Fruit fly (Drosophila melanogaster) whole organism, adult: ENCODE results near the gene CG44006.

Experiments
- CG11617 ChIP-seq: fragments of 200-800 bp; sonication (Bioruptor generic); optimal IDR thresholded peaks from 2 replicates; lab custom pipeline; 2017; ENCODE audit warnings: mild to moderate bottlenecking, missing biosample characterization, missing genetic modification reagents, missing genetic modification characterization
- CG12768 ChIP-seq: fragments of 200-800 bp; sonication (Bioruptor generic); optimal IDR thresholded peaks from 2 replicates; lab custom pipeline; 2017; ENCODE audit warnings: missing biosample characterization, missing genetic modification characterization, mild to moderate bottlenecking, moderate library complexity, missing genetic modification reagents
- CG14711 ChIP-seq: fragments of 200-800 bp; sonication (Bioruptor generic); optimal IDR thresholded peaks from 2 replicates; lab custom pipeline; 2018; ENCODE audit warnings: missing biosample characterization, mild to moderate bottlenecking, missing genetic modification characterization, moderate library complexity
- CG1620 ChIP-seq: fragments of 200-800 bp; sonication (Bioruptor generic); optimal IDR thresholded peaks from 2 replicates; lab custom pipeline; 2016; ENCODE audit warnings: missing biosample characterization, missing genetic modification characterization
- CG33017 ChIP-seq: fragments of 200-800 bp; sonication (Bioruptor generic); optimal IDR thresholded peaks from 2 replicates; lab custom pipeline; 2018; ENCODE audit warnings: missing biosample characterization, mild to moderate bottlenecking, missing genetic modification characterization, moderate library complexity
- CG5204 ChIP-seq: fragments of 200-800 bp; sonication (Bioruptor generic); optimal IDR thresholded peaks from 2 replicates; lab custom pipeline; 2016; ENCODE audit warnings: missing biosample characterization, missing genetic modification characterization
- CG7045 ChIP-seq: fragments of 200-800 bp; sonication (Bioruptor generic); optimal IDR thresholded peaks from 2 replicates; lab custom pipeline; 2017; ENCODE audit warnings: missing biosample characterization, mild to moderate bottlenecking, missing genetic modification characterization
- CG7101 ChIP-seq: fragments of 200-800 bp; sonication (Bioruptor generic); optimal IDR thresholded peaks from 2 replicates; lab custom pipeline; 2018; ENCODE audit warnings: missing biosample characterization, mild to moderate bottlenecking, missing genetic modification characterization, moderate library complexity
- Clk ChIP-seq: fragments of 200-800 bp; sonication (Bioruptor generic); optimal IDR thresholded peaks from 2 replicates; lab custom pipeline; 2017; ENCODE audit warnings: missing biosample characterization, missing genetic modification characterization
- Crg-1 ChIP-seq: fragments of 200-800 bp; sonication (Bioruptor generic); optimal IDR thresholded peaks from 2 replicates; lab custom pipeline; 2016; ENCODE audit warnings: missing biosample characterization, missing genetic modification characterization
- Hr96 ChIP-seq: fragments of 200-800 bp; sonication (Bioruptor generic); optimal IDR thresholded peaks from 2 replicates; lab custom pipeline; 2016; ENCODE audit warnings: missing biosample characterization, missing genetic modification characterization
- Mnt ChIP-seq: fragments of 200-800 bp; sonication (Bioruptor generic); optimal IDR thresholded peaks from 2 replicates; lab custom pipeline; 2016; ENCODE audit warnings: missing biosample characterization, mild to moderate bottlenecking, missing genetic modification characterization
- bab1 ChIP-seq: fragments of 200-800 bp; sonication (Bioruptor generic); optimal IDR thresholded peaks from 3 replicates; lab custom pipeline; 2019; ENCODE audit warnings: missing biosample characterization, mild to moderate bottlenecking, missing genetic modification characterization, moderate library complexity
- cic ChIP-seq: fragments of 200-800 bp; sonication (Bioruptor generic); optimal IDR thresholded peaks from 2 replicates; lab custom pipeline; 2017; ENCODE audit warnings: missing biosample characterization, mild to moderate bottlenecking, missing genetic modification characterization, moderate library complexity
- cnc ChIP-seq, 2 experiments: fragments of >200 bp; optimal IDR thresholded peaks; 2 replicates each; lab custom pipeline; 2017
- kay ChIP-seq: fragments of 200-800 bp; sonication (Bioruptor generic); peaks from one replicate; lab custom pipeline; 2016; ENCODE audit warnings: missing biosample characterization, missing genetic modification characterization, borderline replicate concordance
- ovo ChIP-seq: fragments of 200-800 bp; sonication (Bioruptor generic); optimal IDR thresholded peaks from 2 replicates; lab custom pipeline; 2016; ENCODE audit warnings: missing biosample characterization, missing genetic modification characterization
- pad ChIP-seq: fragments of 200-800 bp; sonication (Bioruptor generic); optimal IDR thresholded peaks from 3 replicates; lab custom pipeline; 2017; ENCODE audit warnings: missing biosample characterization, missing genetic modification characterization, mild to moderate bottlenecking, moderate library complexity, missing genetic modification reagents
- tj ChIP-seq: fragments of 200-800 bp; sonication (Bioruptor generic); optimal IDR thresholded peaks from 3 replicates; lab custom pipeline; 2017; ENCODE audit warnings: missing biosample characterization, mild to moderate bottlenecking, missing genetic modification characterization, moderate library complexity
- toe ChIP-seq: fragments of 200-800 bp; sonication (Bioruptor generic); optimal IDR thresholded peaks from 2 replicates; lab custom pipeline; 2016; ENCODE audit warnings: missing biosample characterization, missing genetic modification characterization

Gene CG44006

dm6 chr3L:18038122-18038762 lies 31.7 kb downstream of the CG44006 start:
- TF ChIP-seq kay (GFP tag; lab: Kevin White, UChicago) (peak; percentile 88), Crg-1 (no peak)

- peak; percentile 39 for TF ChIP-seq kay (GFP tag; lab: Kevin White, UChicago)
- TF ChIP-seq Hr96 (GFP tag; lab: Kevin White, UChicago) = no peak
- TF ChIP-seq Clk (GFP tag; lab: Kevin White, UChicago) = no peak
- TF ChIP-seq CG33017 (tag; lab: Kevin White, UChicago) = no peak
- TF ChIP-seq tj (GFP tag; lab: Kevin White, UChicago) = no peak
- TF ChIP-seq CG7045 (GFP tag; lab: Kevin White, UChicago) = no peak
These were observed 32.4 kb downstream of the CG44006 start for dm6 chr3L:18037459-18038092.

DNA sequence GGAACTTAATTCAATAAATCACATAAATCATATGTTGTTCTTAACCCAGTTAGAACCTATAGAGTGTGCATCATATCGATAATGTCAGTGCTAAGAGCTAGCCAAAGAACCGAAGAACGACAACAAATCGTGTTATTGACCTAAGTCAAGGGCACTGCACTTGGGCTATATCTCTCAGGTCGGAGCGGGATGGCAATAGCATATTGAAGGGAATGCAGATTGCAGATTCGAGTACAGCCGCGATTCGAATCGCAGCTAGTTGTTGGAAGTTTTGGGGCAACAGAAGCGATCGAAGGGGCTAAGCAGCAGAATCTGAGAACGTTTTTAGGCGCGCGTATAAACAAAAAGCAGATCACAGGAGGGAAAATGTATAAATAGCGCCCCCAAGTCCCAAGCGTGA lies 33.0 kb downstream of the CG44006 start:
- no peak for TF ChIP-seq pad (GFP tag; lab: Kevin White, UChicago)
- TF ChIP-seq CG33017 (tag; lab: Kevin White, UChicago) = no peak
- no peak for TF ChIP-seq CG7045 (GFP tag; lab: Kevin White, UChicago)
- no peak for TF ChIP-seq Hr96 (GFP tag; lab: Kevin White, UChicago)
- TF ChIP-seq cic (GFP tag; lab: Kevin White, UChicago) = no peak
- no peak for TF ChIP-seq tj (GFP tag; lab: Kevin White, UChicago)
- no peak for TF ChIP-seq CG14711
- TF ChIP-seq bab1 (GFP tag; lab: Kevin White, UChicago) = no peak
- no peak for TF ChIP-seq kay (GFP tag; lab: Kevin White, UChicago)
- TF ChIP-seq toe = no peak
- no peak for TF ChIP-seq cnc (optimal IDR thresholded peaks at IDR 0.05; lab: Kevin White, UChicago)
- TF ChIP-seq CG7101 (tag; lab: Kevin White, UChicago) = no peak
- no peak for TF ChIP-seq CG12768 (GFP tag; lab: Kevin White, UChicago)
- TF ChIP-seq Crg-1 = no peak
- no peak for TF ChIP-seq Mnt (GFP tag; lab: Kevin White, UChicago)
- no peak for TF ChIP-seq CG11617
- no peak for TF ChIP-seq Clk (GFP tag; lab: Kevin White, UChicago)
- TF ChIP-seq ovo (GFP tag; lab: Kevin White, UChicago) = no peak
- TF ChIP-seq CG5204 (GFP tag; lab: Kevin White, UChicago) = no peak
- no peak for TF ChIP-seq CG1620 (GFP tag; lab: Kevin White, UChicago)

DNA sequence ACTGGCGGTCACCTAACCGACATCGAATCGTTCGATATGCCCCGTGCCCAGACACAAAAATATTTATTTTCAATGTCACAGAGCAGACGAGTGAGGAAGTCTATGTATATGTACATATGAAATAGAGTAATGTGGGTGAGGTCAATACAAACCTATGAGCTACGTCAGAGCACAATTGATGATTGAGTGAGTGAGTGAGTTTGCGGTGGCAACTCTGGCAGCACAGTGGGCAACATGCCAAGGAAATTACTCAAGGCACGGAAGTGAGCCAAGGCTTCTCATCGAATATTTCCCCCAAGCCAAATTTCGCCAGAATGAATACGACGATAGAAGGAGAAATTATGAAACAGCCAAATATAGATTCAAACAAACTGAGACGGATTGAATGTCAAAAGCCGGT lies 35.5 kb downstream of the CG44006 start:
- no peak for TF ChIP-seq cic (GFP tag; lab: Kevin White, UChicago)
- no peak for TF ChIP-seq CG1620 (GFP tag; lab: Kevin White, UChicago)
- no peak for TF ChIP-seq CG7101 (tag; lab: Kevin White, UChicago)
- no peak for TF ChIP-seq Mnt (GFP tag; lab: Kevin White, UChicago)
- peak; percentile 89 for TF ChIP-seq CG14711
- TF ChIP-seq cnc (optimal IDR thresholded peaks at IDR 0.05; lab: Kevin White, UChicago) = no peak
- no peak for TF ChIP-seq pad (GFP tag; lab: Kevin White, UChicago)
- no peak for TF ChIP-seq tj (GFP tag; lab: Kevin White, UChicago)
- TF ChIP-seq CG33017 (tag; lab: Kevin White, UChicago) = no peak

- TF ChIP-seq Hr96 (GFP tag; lab: Kevin White, UChicago) = no peak
- peak; percentile 12 for TF ChIP-seq CG33017 (tag; lab: Kevin White, UChicago)
- TF ChIP-seq toe = no peak
- peak; percentile 4 for TF ChIP-seq CG1620 (GFP tag; lab: Kevin White, UChicago)
- TF ChIP-seq ovo (GFP tag; lab: Kevin White, UChicago) = no peak
- peak; percentile 13 for TF ChIP-seq pad (GFP tag; lab: Kevin White, UChicago)
- TF ChIP-seq Mnt (GFP tag; lab: Kevin White, UChicago) = no peak
- TF ChIP-seq cnc (optimal IDR thresholded peaks at IDR 0.05; lab: Kevin White, UChicago) = no peak
- no peak for TF ChIP-seq CG5204 (GFP tag; lab: Kevin White, UChicago)
- TF ChIP-seq cic (GFP tag; lab: Kevin White, UChicago) = peak; percentile 71
- TF ChIP-seq Crg-1 = no peak
- peak; percentile 98 for TF ChIP-seq CG14711
- TF ChIP-seq CG7101 (tag; lab: Kevin White, UChicago) = no peak
- TF ChIP-seq CG12768 (GFP tag; lab: Kevin White, UChicago) = no peak
- no peak for TF ChIP-seq CG7045 (GFP tag; lab: Kevin White, UChicago)
- TF ChIP-seq bab1 (GFP tag; lab: Kevin White, UChicago) = peak; percentile 62
- peak; percentile 4 for TF ChIP-seq CG11617
- peak; percentile 89 for TF ChIP-seq kay (GFP tag; lab: Kevin White, UChicago)
- peak; percentile 60 for TF ChIP-seq tj (GFP tag; lab: Kevin White, UChicago)
- TF ChIP-seq Clk (GFP tag; lab: Kevin White, UChicago) = no peak
These were observed 37.2 kb downstream of the CG44006 start for dm6 chr3L:18032478-18033343.
